Fruit fly (Drosophila melanogaster) whole organism, embryonic: ENCODE measurements around the gene Ugt37A2.

ENCODE experiments used
- Aef1 ChIP-seq: fragments of 200-800 bp; sonication (Bioruptor generic); IDR thresholded peaks from 3 replicates; pipeline ENCODE4 v1.3.6; 2022; ENCODE audit warnings: missing biosample characterization, missing genetic modification characterization
- Atf6 ChIP-seq: fragments of 200-800 bp; sonication (Bioruptor generic); IDR thresholded peaks from 2 replicates; pipeline ENCODE4 v1.3.6; 2022; ENCODE audit warnings: missing biosample characterization, missing genetic modification characterization
- Awh ChIP-seq: fragments of 200-800 bp; sonication (Bioruptor generic); IDR thresholded peaks from 2 replicates; pipeline ENCODE4, ENCODE4 v1.3.6; 2022; ENCODE audit warnings: missing biosample characterization, missing genetic modification characterization
- CG10979 ChIP-seq: fragments of 200-800 bp; sonication (Bioruptor generic); optimal IDR thresholded peaks from 2 replicates; lab custom pipeline; 2018; ENCODE audit warnings: missing biosample characterization, mild to moderate bottlenecking, missing genetic modification characterization, moderate library complexity
- CG11723 ChIP-seq: fragments of 200-800 bp; sonication (Bioruptor generic); optimal IDR thresholded peaks from 2 replicates; lab custom pipeline; 2017; ENCODE audit warnings: missing biosample characterization, mild to moderate bottlenecking, missing genetic modification characterization
- CG12219 ChIP-seq: fragments of 200-800 bp; sonication (Bioruptor generic); optimal IDR thresholded peaks from 3 replicates; lab custom pipeline; 2018; ENCODE audit warnings: missing biosample characterization, mild to moderate bottlenecking, missing genetic modification characterization
- CG12299 ChIP-seq: fragments of 200-800 bp; sonication (Bioruptor generic); optimal IDR thresholded peaks from 2 replicates; lab custom pipeline; 2018; ENCODE audit warnings: missing biosample characterization, mild to moderate bottlenecking, missing genetic modification characterization
- CG16863 ChIP-seq: fragments of 200-800 bp; sonication (Bioruptor generic); optimal IDR thresholded peaks from 3 replicates; lab custom pipeline; 2016; ENCODE audit warnings: missing biosample characterization, missing genetic modification characterization
- CG2712 ChIP-seq: fragments of 200-800 bp; optimal IDR thresholded peaks from 3 replicates; lab custom pipeline; 2019; ENCODE audit warnings: missing biosample characterization, mild to moderate bottlenecking, missing genetic modification characterization, moderate library complexity
- CG3065 ChIP-seq: fragments of 200-800 bp; sonication (Bioruptor generic); optimal IDR thresholded peaks from 2 replicates; lab custom pipeline; 2016; ENCODE audit warnings: missing biosample characterization, missing genetic modification characterization
- CG4328 ChIP-seq: fragments of 200-800 bp; sonication (Bioruptor generic); optimal IDR thresholded peaks from 3 replicates; lab custom pipeline; 2017; ENCODE audit warnings: missing biosample characterization, missing genetic modification reagents, missing genetic modification characterization
- CG43689 ChIP-seq: fragments of 200-800 bp; sonication (Bioruptor generic); IDR thresholded peaks from 2 replicates; pipeline ENCODE4 v1.3.6; 2022; ENCODE audit warnings: missing biosample characterization, missing genetic modification characterization
- CG4820 ChIP-seq: fragments of 200-800 bp; sonication (Bioruptor generic); optimal IDR thresholded peaks from 3 replicates; lab custom pipeline; 2016; ENCODE audit warnings: missing biosample characterization, missing genetic modification characterization
- CG6689 ChIP-seq: fragments of 200-800 bp; sonication (Bioruptor generic); IDR thresholded peaks from 2 replicates; pipeline ENCODE4 v1.3.6; 2022; ENCODE audit warnings: missing biosample characterization, missing genetic modification characterization
- CG7372 ChIP-seq: fragments of 200-800 bp; sonication (Bioruptor generic); IDR thresholded peaks from 2 replicates; pipeline ENCODE4 v1.3.6; 2022; ENCODE audit warnings: missing biosample characterization, missing genetic modification characterization
- CG7987 ChIP-seq: fragments of 200-800 bp; sonication (Bioruptor generic); optimal IDR thresholded peaks from 2 replicates; lab custom pipeline; 2018; ENCODE audit warnings: missing biosample characterization, mild to moderate bottlenecking, missing genetic modification characterization, moderate library complexity
- CG8290 ChIP-seq, 3 experiments: fragments of 200-800 bp; sonication (Bioruptor generic); optimal IDR thresholded peaks; 2 replicates each; lab custom pipeline; 2016 to 2019; ENCODE audit warnings: missing biosample characterization in 3 of 3, missing genetic modification characterization in 3 of 3, mild to moderate bottlenecking in 2 of 3, moderate library complexity in 1 of 3
- D19A ChIP-seq: fragments of 200-800 bp; optimal IDR thresholded peaks from 3 replicates; lab custom pipeline; 2019; ENCODE audit warnings: missing biosample characterization, mild to moderate bottlenecking, missing genetic modification characterization, moderate library complexity
- Fer3 ChIP-seq: fragments of 200-800 bp; sonication (Bioruptor generic); optimal IDR thresholded peaks from 2 replicates; lab custom pipeline; 2018; ENCODE audit warnings: missing biosample characterization, mild to moderate bottlenecking, missing genetic modification characterization, moderate library complexity
- Hand ChIP-seq: fragments of 200-800 bp; sonication (Bioruptor generic); optimal IDR thresholded peaks from 2 replicates; lab custom pipeline; 2017; ENCODE audit warnings: mild to moderate bottlenecking, missing biosample characterization, missing genetic modification reagents, missing genetic modification characterization
- Max ChIP-seq: fragments of 200-800 bp; sonication (Bioruptor generic); optimal IDR thresholded peaks from 2 replicates; lab custom pipeline; 2016; ENCODE audit warnings: missing biosample characterization, mild to moderate bottlenecking, missing genetic modification characterization
- NC2α ChIP-seq: fragments of 200-800 bp; sonication (Bioruptor generic); optimal IDR thresholded peaks from 2 replicates; lab custom pipeline; 2016; ENCODE audit warnings: missing biosample characterization, missing genetic modification characterization
- Six4 ChIP-seq: fragments of 200-800 bp; sonication (Bioruptor generic); optimal IDR thresholded peaks from 2 replicates; lab custom pipeline; 2016; ENCODE audit warnings: missing biosample characterization, missing genetic modification characterization
- Ssrp ChIP-seq: fragments of 200-800 bp; sonication (Bioruptor generic); optimal IDR thresholded peaks from 2 replicates; lab custom pipeline; 2018; ENCODE audit warnings: missing biosample characterization, mild to moderate bottlenecking, missing genetic modification characterization, moderate library complexity
- ase ChIP-seq: fragments of 200-800 bp; sonication (Bioruptor generic); IDR thresholded peaks from 3 replicates; pipeline ENCODE4 v1.3.6; 2022; ENCODE audit warnings: missing biosample characterization, missing genetic modification characterization
- danr ChIP-seq: fragments of 200-800 bp; sonication (Bioruptor generic); IDR thresholded peaks from 2 replicates; pipeline ENCODE4 v1.3.6; 2022; ENCODE audit warnings: missing biosample characterization, missing genetic modification characterization
- dmrt11E ChIP-seq: fragments of 200-800 bp; sonication (Bioruptor generic); optimal IDR thresholded peaks from 3 replicates; lab custom pipeline; 2018; ENCODE audit warnings: missing biosample characterization, mild to moderate bottlenecking, missing genetic modification characterization, moderate library complexity
- fd96Cb ChIP-seq: fragments of 200-800 bp; sonication (Bioruptor generic); optimal IDR thresholded peaks from 2 replicates; lab custom pipeline; 2018; ENCODE audit warnings: missing biosample characterization, mild to moderate bottlenecking, missing genetic modification characterization, moderate library complexity
- grau ChIP-seq: fragments of 200-800 bp; optimal IDR thresholded peaks from 3 replicates; lab custom pipeline; 2019; ENCODE audit warnings: missing biosample characterization, mild to moderate bottlenecking, missing genetic modification characterization, moderate library complexity
- hkb ChIP-seq, 2 experiments: fragments of 200-800 bp in 1 of 2; fragments of >200 bp in 1 of 2; sonication (Bioruptor generic) in 1 of 2; IDR thresholded peaks in 1 of 2; optimal IDR thresholded peaks in 1 of 2; 2 replicates each; pipeline versions ENCODE4 v1.3.6 to Lab custom; 2017 to 2022; ENCODE audit warnings: missing biosample characterization in 1 of 2, missing genetic modification characterization in 1 of 2
- jing ChIP-seq: fragments of 200-800 bp; sonication (Bioruptor generic); optimal IDR thresholded peaks from 2 replicates; lab custom pipeline; 2018; ENCODE audit warnings: missing biosample characterization, mild to moderate bottlenecking, missing genetic modification characterization
- jumu ChIP-seq: fragments of 200-800 bp; sonication (Bioruptor generic); optimal IDR thresholded peaks from 3 replicates; lab custom pipeline; 2016; ENCODE audit warnings: missing biosample characterization, missing genetic modification characterization
- ken ChIP-seq: fragments of 200-800 bp; sonication (Bioruptor generic); IDR thresholded peaks from 3 replicates; pipeline ENCODE4 v1.3.6; 2022; ENCODE audit warnings: missing biosample characterization, missing genetic modification characterization
- lmd ChIP-seq: fragments of 200-800 bp; sonication (Bioruptor generic); IDR thresholded peaks from 2 replicates; pipeline ENCODE4 v1.3.6; 2022; ENCODE audit warnings: missing biosample characterization, missing genetic modification characterization
- lov ChIP-seq, 2 experiments: fragments of 200-800 bp in 1 of 2; fragments of >200 bp in 1 of 2; sonication (Bioruptor generic) in 1 of 2; IDR thresholded peaks in 1 of 2; optimal IDR thresholded peaks in 1 of 2; 2 replicates in 1 of 2; 3 replicates in 1 of 2; pipeline versions ENCODE4 v1.3.6 to Lab custom; 2017 to 2022; ENCODE audit warnings: missing biosample characterization in 1 of 2, missing genetic modification characterization in 1 of 2
- nom ChIP-seq: fragments of 200-800 bp; sonication (Bioruptor generic); optimal IDR thresholded peaks from 2 replicates; lab custom pipeline; 2017; ENCODE audit warnings: missing biosample characterization, missing genetic modification characterization, mild to moderate bottlenecking, moderate library complexity, missing genetic modification reagents
- pan ChIP-seq, 4 experiments: fragments of >200 bp in 3 of 4; fragments of 200-800 bp in 1 of 4; sonication (Bioruptor generic) in 1 of 4; optimal IDR thresholded peaks in 3 of 4; IDR thresholded peaks in 1 of 4; 2 replicates each; pipeline versions ENCODE4 v1.3.6 to Lab custom; 2017 to 2022; ENCODE audit warnings: missing biosample characterization in 2 of 4, missing genetic modification characterization in 2 of 4, mixed read lengths in 1 of 4
- pb ChIP-seq: fragments of 200-800 bp; sonication (Bioruptor generic); optimal IDR thresholded peaks from 3 replicates; lab custom pipeline; 2016; ENCODE audit warnings: missing biosample characterization, missing genetic modification characterization
- scrt ChIP-seq: fragments of 200-800 bp; sonication (Bioruptor generic); optimal IDR thresholded peaks from 2 replicates; lab custom pipeline; 2018; ENCODE audit warnings: missing biosample characterization, mild to moderate bottlenecking, missing genetic modification characterization, moderate library complexity
- sd ChIP-seq: fragments of 200-800 bp; sonication (Bioruptor generic); optimal IDR thresholded peaks from 3 replicates; lab custom pipeline; 2018; ENCODE audit warnings: missing biosample characterization, mild to moderate bottlenecking, missing genetic modification characterization, moderate library complexity
- sna ChIP-seq: fragments of 200-800 bp; sonication (Bioruptor generic); IDR thresholded peaks from 2 replicates; pipeline ENCODE4 v1.3.6; 2022; ENCODE audit warnings: missing biosample characterization, missing genetic modification characterization; ENCODE audit not compliant: partially characterized antibody
- tin ChIP-seq: fragments of 200-800 bp; sonication (Bioruptor generic); optimal IDR thresholded peaks from 3 replicates; lab custom pipeline; 2016; ENCODE audit warnings: missing biosample characterization, missing genetic modification characterization
- z ChIP-seq: fragments of 200-800 bp; sonication (Bioruptor generic); IDR thresholded peaks from 3 replicates; pipeline ENCODE4 v1.3.6; 2022; ENCODE audit warnings: missing biosample characterization, missing genetic modification characterization
- zfh1 ChIP-seq: fragments of 200-800 bp; sonication (Bioruptor generic); IDR thresholded peaks from 3 replicates; pipeline ENCODE4 v1.3.6; 2022; ENCODE audit warnings: missing biosample characterization, missing genetic modification characterization

Gene Ugt37A2

DNA sequence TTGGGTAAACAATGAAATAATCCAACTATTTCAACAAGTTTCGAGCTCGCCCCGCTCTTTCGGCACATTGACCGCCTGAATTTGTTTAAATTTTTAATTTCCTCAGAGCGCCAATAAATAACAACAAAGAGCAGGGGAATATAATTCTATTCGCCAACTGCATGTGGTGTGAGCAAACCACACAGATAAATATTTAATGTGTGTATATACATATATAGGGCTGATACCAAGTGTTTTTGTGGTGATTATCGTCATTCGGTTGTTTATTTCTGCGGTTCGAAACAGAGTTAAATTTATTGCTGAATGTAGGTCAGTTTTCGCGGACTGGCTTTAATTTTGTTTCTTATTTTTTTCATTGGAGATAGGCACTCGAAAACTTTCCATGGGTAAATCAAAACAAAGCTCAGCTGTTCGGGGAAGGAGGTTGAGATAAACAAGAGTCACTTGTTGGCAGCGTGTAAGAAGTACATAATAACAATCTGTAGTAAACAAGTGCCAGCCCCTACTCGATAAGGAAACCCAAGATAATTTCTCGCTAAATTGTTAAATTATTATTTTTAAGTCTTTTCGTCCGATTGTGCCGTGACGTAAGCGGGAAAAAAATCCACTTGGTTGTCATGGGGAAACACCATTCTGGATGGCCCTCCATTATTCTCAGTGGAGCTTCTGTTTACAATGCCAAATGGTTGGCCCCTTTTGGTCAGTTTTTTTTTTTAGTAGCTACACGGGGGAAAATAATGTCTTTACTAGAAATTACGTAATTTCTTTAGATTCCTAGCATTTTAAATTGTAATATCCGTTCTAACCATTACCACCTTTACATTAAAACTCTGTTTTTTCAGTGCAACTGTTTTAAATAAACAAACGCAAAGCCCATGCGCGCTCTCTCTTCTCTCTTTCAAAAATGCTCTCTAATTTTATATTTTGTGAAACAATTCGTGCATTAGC, 21.6 kb upstream of the Ugt37A2 start (continued):
- TF ChIP-seq CG3065 (GFP tag; lab: Kevin White, UChicago) (no peak), fd96Cb (peak; percentile 53), CG10979 (tag; lab: Kevin White, UChicago) (peak; percentile 39), ken (GFP tag; lab: Robert Waterston, UW) (0 out of 3 replicates have a peak, but pooled peaks have one; percentile 39), Atf6 (GFP tag; lab: Robert Waterston, UW) (peak; percentile 38), CG6689 (GFP tag; lab: Robert Waterston, UW) (peak; percentile 42; the same call in 1 of the 2 replicates), danr (GFP tag; lab: Robert Waterston, UW) (no peak), CG12299 (tag; lab: Kevin White, UChicago) (peak; percentile 31), CG4820 (GFP tag; lab: Kevin White, UChicago) (peak; percentile 2), pan (optimal IDR thresholded peaks at IDR 0.05; lab: Kevin White, UChicago) (no peak), pan (GFP tag; optimal IDR thresholded peaks at IDR 0.05 in 1 of 2, IDR thresholded peaks at IDR 0.05 in 1 of 2) (peak in 1 of 2 experiments; percentile 59), Fer3 (tag; lab: Kevin White, UChicago) (peak; percentile 68), hkb (optimal IDR thresholded peaks at IDR 0.05; lab: Kevin White, UChicago) (no peak), hkb (GFP tag; IDR thresholded peaks at IDR 0.05; lab: Robert Waterston, UW) (peak; percentile 79), lmd (GFP tag; lab: Robert Waterston, UW) (peak; percentile 50), z (GFP tag; lab: Robert Waterston, UW) (no peak), scrt (GFP tag; lab: Kevin White, UChicago) (peak; percentile 41), CG7987 (GFP tag; lab: Kevin White, UChicago) (peak; percentile 79), lov (optimal IDR thresholded peaks at IDR 0.05; lab: Kevin White, UChicago) (no peak), lov (GFP tag; IDR thresholded peaks at IDR 0.05; lab: Robert Waterston, UW) (no peak), CG12219 (GFP tag; lab: Kevin White, UChicago) (no peak), Ssrp (no peak), Aef1 (GFP tag; lab: Robert Waterston, UW) (peak; percentile 49; the same call in 2 of the 3 replicates), Hand (peak; percentile 54), CG4328 (GFP tag; lab: Kevin White, UChicago) (peak; percentile 14), sna (GFP tag; lab: Robert Waterston, UW) (no peak), CG7372 (GFP tag; lab: Robert Waterston, UW) (peak; percentile 26; the same call in 1 of the 2 replicates), dmrt11E (no peak), Six4 (peak; percentile 25), pb (GFP tag; lab: Kevin White, UChicago) (peak; percentile 32), nom (peak; percentile 33), grau (tag; lab: Kevin White, UChicago) (peak; percentile 39), CG43689 (GFP tag; lab: Robert Waterston, UW) (no peak), NC2α (GFP tag; lab: Kevin White, UChicago) (peak; percentile 41), jumu (peak; percentile 12), jing (GFP tag; lab: Kevin White, UChicago) (peak; percentile 8), D19A (no peak), CG2712 (peak; percentile 22), Awh (GFP tag; lab: Robert Waterston, UW) (0 out of 2 replicates have a peak, but pooled peaks have one; percentile 21), ase (GFP tag; lab: Robert Waterston, UW) (peak; percentile 56; the same call in 2 of the 3 replicates), tin (peak; percentile 40), Max (GFP tag; lab: Kevin White, UChicago) (peak; percentile 28), CG11723 (GFP tag; lab: Kevin White, UChicago) (peak; percentile 13), CG16863 (GFP tag; lab: Kevin White, UChicago) (no peak), zfh1 (GFP tag; lab: Robert Waterston, UW) (peak; percentile 62), sd (tag; lab: Kevin White, UChicago) (peak; percentile 47), CG8290 (GFP tag; optimal IDR thresholded peaks at IDR 0.05; lab: Kevin White, UChicago) (no peak), CG8290 (tag; optimal IDR thresholded peaks at IDR 0.05; lab: Kevin White, UChicago) (no peak)
